Worm (Caenorhabditis elegans) whole organism, late embryonic: ENCODE measurements around the gene gst-33.

Source experiments
- ama-1 ChIP-seq: fragments of 150-350 bp; optimal IDR thresholded peaks from 2 replicates; lab custom pipeline; 2014
- ceh-14 ChIP-seq: sonication (generic microtip); optimal IDR thresholded peaks from 2 replicates; lab custom pipeline; 2016; ENCODE audit warnings: missing genotype, missing genetic modification characterization, missing compliant biosample characterization
- ceh-24 ChIP-seq: sonication (generic microtip); optimal IDR thresholded peaks from 2 replicates; lab custom pipeline; 2016; ENCODE audit warnings: mild to moderate bottlenecking, missing genetic modification characterization, missing compliant biosample characterization
- dve-1 ChIP-seq: sonication (generic microtip); optimal IDR thresholded peaks from 2 replicates; lab custom pipeline; 2017; ENCODE audit warnings: antibody characterized with exemption, mild to moderate bottlenecking, missing genetic modification characterization, missing compliant biosample characterization
- gmeb-2 ChIP-seq: sonication (generic microtip); optimal IDR thresholded peaks from 2 replicates; lab custom pipeline; 2016; ENCODE audit warnings: missing genetic modification characterization, inconsistent platforms, missing compliant biosample characterization
- hlh-13 ChIP-seq: fragments of 200-800 bp; sonication (Bioruptor generic); optimal IDR thresholded peaks from 2 replicates; lab custom pipeline; 2018; ENCODE audit warnings: mild to moderate bottlenecking, missing genetic modification characterization, missing compliant biosample characterization
- lin-11 ChIP-seq: fragments of 200-800 bp; sonication (Bioruptor generic); optimal IDR thresholded peaks from 2 replicates; lab custom pipeline; 2018; ENCODE audit warnings: mild to moderate bottlenecking, missing genetic modification characterization, missing compliant biosample characterization
- nhr-11 ChIP-seq: fragments of 150-350 bp; optimal IDR thresholded peaks from 2 replicates; lab custom pipeline; 2014; ENCODE audit warnings: missing biosample characterization, missing genetic modification characterization
- odd-2 ChIP-seq: sonication (generic microtip); optimal IDR thresholded peaks from 2 replicates; lab custom pipeline; 2017; ENCODE audit warnings: antibody characterized with exemption, mild to moderate bottlenecking, missing genetic modification characterization, missing compliant biosample characterization

DNA sequence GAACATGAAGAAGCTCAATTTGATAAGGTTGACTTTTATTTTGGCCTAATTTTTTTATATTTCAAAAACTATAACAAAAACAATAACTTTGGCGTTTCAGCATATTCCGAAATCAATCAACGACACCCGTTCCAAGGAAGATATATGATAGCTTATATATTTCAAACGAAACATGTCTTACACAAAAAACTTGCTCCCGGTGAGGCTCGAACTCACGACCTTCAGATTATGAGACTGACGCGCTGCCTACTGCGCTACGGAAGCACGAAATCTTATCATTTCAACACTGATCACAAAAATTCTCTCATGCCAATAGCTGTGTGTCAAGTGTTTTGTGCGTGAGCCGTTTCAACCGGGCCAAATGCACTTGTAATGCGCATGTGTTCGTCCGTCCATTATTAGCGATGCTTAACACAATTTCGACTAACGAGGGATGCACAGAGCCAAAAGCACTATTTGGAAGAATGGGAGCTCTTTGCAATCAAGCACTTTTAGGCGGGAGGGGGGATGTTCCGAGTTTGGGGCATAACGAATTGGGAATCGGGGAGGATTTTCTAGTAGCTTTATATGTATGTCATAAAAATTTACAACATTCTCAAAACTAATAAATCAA lies 13.1 kb downstream of the gst-33 start:
- no peak for TF ChIP-seq gmeb-2 (tag; lab: Kevin White, UChicago)
- no peak for TF ChIP-seq ama-1 (lab: Kevin White, UChicago)
- TF ChIP-seq lin-11 (tag; lab: Kevin White, UChicago): no peak
- no peak for TF ChIP-seq odd-2 (tag; lab: Kevin White, UChicago)
- no peak for TF ChIP-seq hlh-13 (GFP tag; lab: Kevin White, UChicago)
- TF ChIP-seq ceh-14 (tag; lab: Kevin White, UChicago): no peak
- TF ChIP-seq dve-1 (tag; lab: Kevin White, UChicago): no peak
- no peak for TF ChIP-seq nhr-11 (tag; lab: Kevin White, UChicago)
- TF ChIP-seq ceh-24 (tag; lab: Kevin White, UChicago): no peak
